Worm (Caenorhabditis elegans): ENCODE data around the gene Y25C1A.7.
"Not testable (repeated sequence)": the region's sequence is repeated elsewhere in the genome, so short reads cannot be mapped to it uniquely, and the experiment has no call there.

Y25C1A.7 gene

DNA sequence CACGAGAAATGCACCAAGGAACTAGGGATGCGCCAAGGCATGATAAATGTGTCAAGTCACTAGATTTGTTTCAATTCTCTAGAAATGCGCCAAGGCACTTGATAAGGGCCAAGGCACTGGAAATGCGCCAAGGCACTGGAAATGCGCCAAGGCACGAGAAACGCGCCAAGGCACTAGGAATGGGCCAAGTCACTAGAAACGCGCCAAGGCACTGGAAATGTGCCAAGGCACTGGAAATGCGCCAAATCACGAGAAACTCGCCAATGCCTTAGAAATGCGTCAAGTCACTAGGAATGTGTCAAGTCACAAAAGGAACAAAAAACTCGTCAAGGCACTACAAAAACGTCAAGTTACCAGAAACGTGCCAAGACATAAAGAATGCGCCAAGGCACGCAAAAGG, 34.5 kb downstream of the Y25C1A.7 start:
- TF ChIP-seq nhr-237 (tag; optimal IDR thresholded peaks at IDR 0.05) (no peak), ZK337.2 (GFP tag; IDR thresholded peaks at IDR 0.05) (0 out of 2 replicates have a peak, but pooled peaks have one; percentile 10), saeg-2 (GFP tag; IDR thresholded peaks at IDR 0.05) (no peak), tra-1 (GFP tag; IDR thresholded peaks at IDR 0.05) (0 out of 2 replicates have a peak, but pooled peaks have one; percentile 16), ceh-20 (GFP tag; IDR thresholded peaks at IDR 0.05) (peak; percentile 23; the same call in 1 of the 2 replicates), lin-38 (GFP tag; IDR thresholded peaks at IDR 0.05) (peak; percentile 45), aha-1 (tag) (peak; percentile 81)

DNA sequence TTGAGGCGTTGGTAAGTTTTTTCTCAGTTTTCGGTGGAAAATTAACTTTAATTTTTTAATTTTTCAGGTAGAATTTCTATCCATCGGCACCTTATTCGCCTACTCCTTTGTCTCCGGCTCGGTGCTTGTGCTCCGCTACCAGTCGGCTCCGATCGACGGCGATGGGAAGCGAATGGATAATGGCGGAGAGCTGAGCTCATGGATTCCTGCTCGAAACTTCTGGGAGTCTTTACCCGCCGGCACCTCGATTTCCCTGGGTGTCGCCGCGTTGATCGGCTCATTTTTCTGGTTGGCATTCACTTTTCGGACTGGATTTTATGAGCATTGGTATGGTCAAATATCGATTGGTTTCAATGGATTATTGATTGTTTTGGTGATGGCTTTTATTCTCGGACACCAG, 35.9 kb downstream of the Y25C1A.7 start:
- TF ChIP-seq set-16 (GFP tag; IDR thresholded peaks at IDR 0.05) (peak; percentile 75), duxl-1 (tag; optimal IDR thresholded peaks at IDR 0.05; ENCODE audit: poor library complexity) (no peak), ceh-28 (tag; optimal IDR thresholded peaks at IDR 0.05) (peak; percentile 55), nhr-48 (tag; optimal IDR thresholded peaks at IDR 0.05) (no peak)

DNA sequence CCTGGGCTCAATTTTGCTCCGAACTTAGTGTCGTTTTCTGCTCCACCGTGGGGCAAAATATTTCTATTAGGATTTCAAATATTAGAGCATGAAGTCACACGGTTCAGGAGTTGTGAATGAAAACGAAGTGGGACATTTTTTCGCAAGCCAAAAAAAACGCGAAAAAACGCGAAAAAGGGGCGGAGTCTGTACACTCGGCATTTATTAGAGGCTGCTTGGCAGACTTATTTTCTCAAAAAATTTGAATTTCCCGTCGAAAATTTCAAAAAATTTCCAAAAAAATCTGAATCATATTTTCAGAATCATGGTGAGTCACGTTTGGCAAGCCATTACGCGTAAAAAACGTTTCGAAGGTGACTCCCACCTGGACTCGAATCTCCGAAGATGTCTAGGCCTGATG, 38.4 kb downstream of the Y25C1A.7 start, which contains the start of gene B0454.6:
B0454.6 (plus strand) TSS at position 301 of the 400 bp plus-strand sequence.
- TF ChIP-seq lim-7, Y75B8A.6, F44E2.7 (GFP tag; IDR thresholded peaks at IDR 0.05): not testable (repeated sequence)

DNA sequence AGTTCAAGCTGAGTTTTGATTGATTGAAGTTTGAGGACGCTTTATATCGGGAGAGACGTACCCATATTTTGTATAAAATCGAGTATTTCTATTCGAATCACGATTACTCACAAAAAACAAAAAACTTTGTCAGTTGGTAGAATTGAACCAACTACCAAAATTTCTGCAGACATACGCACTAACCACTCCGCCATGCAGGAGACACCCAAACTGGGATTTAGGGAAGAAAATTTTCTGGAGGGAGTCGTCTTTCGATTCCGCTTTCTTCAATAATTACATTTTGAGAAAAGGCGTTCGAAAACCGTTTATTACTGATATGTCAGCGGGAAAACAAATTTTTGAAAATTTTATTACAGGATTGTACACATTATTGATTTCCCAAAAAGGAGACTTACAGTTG, 39.6 kb downstream of the Y25C1A.7 start:
- TF ChIP-seq vab-7 (GFP tag; IDR thresholded peaks at IDR 0.05) (0 out of 2 replicates have a peak, but pooled peaks have one; percentile 10), tra-1 (GFP tag; IDR thresholded peaks at IDR 0.05) (0 out of 2 replicates have a peak, but pooled peaks have one; percentile 33), F26F4.8 (GFP tag; conservative IDR thresholded peaks at IDR 0.05) (0 out of 2 replicates have a peak, but pooled peaks have one; percentile 17), pha-4 (GFP tag; IDR thresholded peaks at IDR 0.05) (peak; percentile 45; the same call in 1 of the 2 replicates), dmd-8 (GFP tag; IDR thresholded peaks at IDR 0.05) (0 out of 2 replicates have a peak, but pooled peaks have one; percentile 59), lin-38 (GFP tag; IDR thresholded peaks at IDR 0.05) (peak; percentile 47)
- TF ChIP-seq pha-4 (tag; optimal IDR thresholded peaks at IDR 0.05) = not testable (repeated sequence)

DNA sequence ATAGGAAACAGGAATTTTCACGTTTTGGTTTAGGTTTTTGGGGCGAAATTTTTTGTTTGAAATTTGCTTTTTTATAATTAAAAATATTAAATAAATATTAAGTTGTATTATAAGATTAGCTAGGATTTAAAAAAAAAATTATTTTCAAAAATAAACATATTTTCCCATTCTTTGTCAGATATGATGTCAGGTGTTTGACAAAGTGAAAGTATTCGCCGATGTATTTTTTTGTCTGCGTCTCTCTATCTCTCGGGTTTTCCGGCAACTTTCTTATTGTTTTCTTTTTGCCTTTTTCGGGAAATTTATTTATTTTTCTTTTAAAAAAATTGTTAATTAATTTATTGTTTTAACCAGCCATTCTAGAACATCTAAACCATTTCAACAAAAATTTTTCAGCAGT, 40.4 kb downstream of the Y25C1A.7 start:
- TF ChIP-seq nhr-41 (GFP tag; IDR thresholded peaks at IDR 0.05) (no peak), ceh-20 (GFP tag; IDR thresholded peaks at IDR 0.05) (no peak), nhr-102 (tag; optimal IDR thresholded peaks at IDR 0.05) (no peak), hlh-30 (tag; optimal IDR thresholded peaks at IDR 0.05; ENCODE audit: insufficient read depth) (no peak), Y105C5A.15 (GFP tag; IDR thresholded peaks at IDR 0.05) (no peak), ztf-7 (tag; optimal IDR thresholded peaks at IDR 0.05) (no peak)

DNA sequence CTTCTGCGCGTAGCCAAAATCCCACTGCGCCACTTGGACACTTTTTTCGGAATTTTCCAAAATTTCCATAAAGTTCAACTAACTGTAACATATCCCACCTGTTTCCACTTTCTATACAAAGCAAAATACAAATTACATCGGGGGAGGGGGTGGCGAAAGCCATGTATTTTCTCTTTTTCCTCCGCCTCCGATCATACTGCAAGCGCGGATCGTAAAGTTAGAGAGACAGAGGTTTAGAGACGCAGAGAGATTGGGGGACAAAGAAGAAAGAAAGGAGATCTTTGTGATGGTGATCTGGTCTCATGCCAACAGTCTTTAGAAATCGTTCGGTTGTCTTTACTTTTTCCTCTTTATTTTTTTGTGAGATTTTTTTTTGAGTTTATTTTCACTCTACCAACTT, 42.6 kb downstream of the Y25C1A.7 start:
- no peak for TF ChIP-seq ceh-82 (tag; optimal IDR thresholded peaks at IDR 0.05)
- TF ChIP-seq daf-16 (GFP tag; optimal IDR thresholded peaks at IDR 0.05) = no peak
- TF ChIP-seq daf-16 (tag; optimal IDR thresholded peaks at IDR 0.05) = no peak
- peak; percentile 2 for TF ChIP-seq nhr-28 (tag; optimal IDR thresholded peaks at IDR 0.05)
- no peak for TF ChIP-seq tag-97 (GFP tag; IDR thresholded peaks at IDR 0.05)
- peak; percentile 2 for TF ChIP-seq hlh-30 (tag; optimal IDR thresholded peaks at IDR 0.05; ENCODE audit: insufficient read depth)
- TF ChIP-seq hlh-11 (tag; optimal IDR thresholded peaks at IDR 0.05) = peak; percentile 4
- peak; percentile 37 for TF ChIP-seq aha-1 (tag)

DNA sequence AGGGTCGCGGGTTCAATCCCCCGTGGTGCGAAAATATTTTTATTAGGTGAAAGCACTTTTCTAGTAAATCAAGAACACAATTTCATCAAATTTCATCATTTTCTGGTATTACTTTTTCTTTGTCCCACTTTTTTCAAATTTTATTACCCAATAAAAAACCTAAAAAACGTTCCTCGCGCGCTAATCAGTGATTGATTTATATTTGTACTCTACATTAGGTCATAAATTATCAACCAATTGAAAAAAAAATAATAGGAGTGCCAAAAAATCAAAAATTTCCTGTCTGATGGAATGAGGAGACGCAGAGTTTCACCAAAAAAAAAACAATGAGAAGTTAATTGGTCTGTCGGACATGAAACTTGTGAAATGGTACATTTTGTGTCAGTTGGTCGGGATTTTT, 46.2 kb downstream of the Y25C1A.7 start:
- TF ChIP-seq snpc-1.2 (GFP tag; IDR thresholded peaks at IDR 0.05) = no peak
- TF ChIP-seq ama-1 (optimal IDR thresholded peaks at IDR 0.05) = no peak
- TF ChIP-seq zip-11 (GFP tag; IDR thresholded peaks at IDR 0.05) = no peak
- no peak for TF ChIP-seq hlh-30 (tag; optimal IDR thresholded peaks at IDR 0.05; ENCODE audit: insufficient read depth)
- 0 out of 2 replicates have a peak, but pooled peaks have one; percentile 14 for TF ChIP-seq tra-1 (GFP tag; IDR thresholded peaks at IDR 0.05)
- no peak for TF ChIP-seq zip-2 (tag; optimal IDR thresholded peaks at IDR 0.05)
- TF ChIP-seq nhr-111 (GFP tag; optimal IDR thresholded peaks at IDR 0.05) = no peak
- no peak for TF ChIP-seq lim-7 (GFP tag; IDR thresholded peaks at IDR 0.05)
- TF ChIP-seq arid-1 (GFP tag; conservative IDR thresholded peaks at IDR 0.05) = no peak
- TF ChIP-seq nhr-6 (tag; optimal IDR thresholded peaks at IDR 0.05) = no peak
- 0 out of 2 replicates have a peak, but pooled peaks have one; percentile 8 for TF ChIP-seq dmd-6 (GFP tag; IDR thresholded peaks at IDR 0.05)
- TF ChIP-seq egl-27 (tag; optimal IDR thresholded peaks at IDR 0.05) = no peak
- TF ChIP-seq daf-19 (GFP tag; conservative IDR thresholded peaks at IDR 0.05) = no peak
- no peak for TF ChIP-seq tag-97 (GFP tag; IDR thresholded peaks at IDR 0.05)
- no peak for TF ChIP-seq zfp-2 (tag; optimal IDR thresholded peaks at IDR 0.05)
